Fruit fly (Drosophila melanogaster): ENCODE results near the gene CG13937.

The CG13937 gene

DNA sequence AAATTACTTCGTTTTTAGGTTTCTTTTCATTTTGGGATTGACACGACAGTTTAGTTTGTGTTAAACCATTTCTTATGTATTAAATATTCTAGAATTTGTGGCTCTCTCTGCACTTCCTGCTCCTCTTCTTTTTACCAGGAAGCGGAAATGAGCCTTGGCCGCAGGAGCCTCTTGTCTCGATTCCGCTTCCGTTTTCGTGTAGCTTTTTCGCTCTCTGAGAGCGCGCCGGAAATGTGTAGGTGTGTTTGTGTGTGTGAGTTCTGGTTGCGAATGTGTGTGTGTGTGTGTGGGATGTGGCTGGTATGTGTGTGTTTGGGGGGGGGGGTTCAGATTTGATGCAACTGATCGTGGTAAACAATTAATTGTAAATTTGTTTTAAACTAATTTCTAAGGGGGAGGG lies 23.3 kb downstream of the CG13937 start:
- TF ChIP-seq CG7101 (tag; optimal IDR thresholded peaks at IDR 0.05) (no peak), CG11617 (GFP tag; optimal IDR thresholded peaks at IDR 0.05) (peak; percentile 19)

DNA sequence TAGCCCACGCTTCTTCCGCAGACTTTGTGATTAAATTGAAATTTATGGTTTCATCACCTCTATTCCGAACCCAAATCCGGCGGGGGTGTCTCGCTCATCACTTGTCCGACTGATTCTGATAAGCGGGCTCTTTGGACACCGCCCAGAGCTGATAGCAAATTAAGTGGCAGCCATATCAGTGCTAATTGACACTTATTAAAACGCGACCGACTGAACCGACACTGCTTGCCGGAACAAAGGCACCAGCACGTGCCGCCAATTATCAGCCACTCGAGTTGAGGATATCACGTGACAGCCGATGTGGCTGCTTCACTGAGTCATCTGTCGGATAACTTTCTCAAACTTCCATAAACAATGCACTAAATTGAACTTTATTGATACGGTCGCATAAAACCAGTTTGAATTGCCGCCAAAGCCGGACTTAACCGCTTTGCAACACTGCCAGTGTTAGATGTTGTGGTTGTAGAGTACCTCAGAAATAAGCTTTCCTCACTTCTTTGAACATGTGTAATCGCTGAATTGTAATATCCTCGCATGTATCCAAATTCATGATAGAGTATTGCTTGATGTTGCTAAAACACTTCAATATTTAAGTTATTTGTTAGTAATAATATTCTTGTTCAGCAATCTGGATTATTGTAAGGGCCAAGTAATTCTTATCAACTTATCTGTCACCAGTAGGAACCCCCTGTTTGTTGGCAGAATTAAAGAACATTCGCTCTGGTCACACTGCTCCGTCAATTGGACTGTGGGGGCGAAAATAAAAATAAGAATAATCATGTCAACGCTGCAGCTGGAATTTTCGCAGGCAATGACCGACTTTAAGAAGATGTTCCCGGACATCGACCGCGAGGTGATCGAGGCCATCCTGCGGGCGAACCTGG lies 26.1 kb downstream of the CG13937 start, which contains the start of gene CG12024:
TSS of gene CG12024 (plus strand) at position 699 of the 884 bp plus-strand sequence.
- TF ChIP-seq bab1 (GFP tag; optimal IDR thresholded peaks at IDR 0.05) (peak; percentile 76), CG1620 (GFP tag; optimal IDR thresholded peaks at IDR 0.05) (peak; percentile 81), cic (GFP tag; optimal IDR thresholded peaks at IDR 0.05) (peak; percentile 37), CG7101 (tag; optimal IDR thresholded peaks at IDR 0.05) (peak; percentile 73), pad (GFP tag; optimal IDR thresholded peaks at IDR 0.05) (peak; percentile 67), Crg-1 (GFP tag; optimal IDR thresholded peaks at IDR 0.05) (peak; percentile 90), Clk (GFP tag; optimal IDR thresholded peaks at IDR 0.05) (peak; percentile 68), CG33017 (tag; optimal IDR thresholded peaks at IDR 0.05) (peak; percentile 25), CG11617 (GFP tag; optimal IDR thresholded peaks at IDR 0.05) (peak; percentile 66), CG5204 (GFP tag; optimal IDR thresholded peaks at IDR 0.05) (peak; percentile 85), CG14711 (tag; optimal IDR thresholded peaks at IDR 0.05) (peak; percentile 75), CG12768 (GFP tag; optimal IDR thresholded peaks at IDR 0.05) (peak; percentile 79), Mnt (GFP tag; optimal IDR thresholded peaks at IDR 0.05) (peak; percentile 64), kay (GFP tag; ENCODE audit: borderline replicate concordance) (peak; percentile 79), cnc (optimal IDR thresholded peaks at IDR 0.05) (no peak), ovo (GFP tag; optimal IDR thresholded peaks at IDR 0.05) (peak; percentile 49), Hr96 (GFP tag; optimal IDR thresholded peaks at IDR 0.05) (peak; percentile 81), toe (GFP tag; optimal IDR thresholded peaks at IDR 0.05) (peak; percentile 78), tj (GFP tag; optimal IDR thresholded peaks at IDR 0.05) (peak; percentile 52), CG7045 (GFP tag; optimal IDR thresholded peaks at IDR 0.05) (peak; percentile 63)

DNA sequence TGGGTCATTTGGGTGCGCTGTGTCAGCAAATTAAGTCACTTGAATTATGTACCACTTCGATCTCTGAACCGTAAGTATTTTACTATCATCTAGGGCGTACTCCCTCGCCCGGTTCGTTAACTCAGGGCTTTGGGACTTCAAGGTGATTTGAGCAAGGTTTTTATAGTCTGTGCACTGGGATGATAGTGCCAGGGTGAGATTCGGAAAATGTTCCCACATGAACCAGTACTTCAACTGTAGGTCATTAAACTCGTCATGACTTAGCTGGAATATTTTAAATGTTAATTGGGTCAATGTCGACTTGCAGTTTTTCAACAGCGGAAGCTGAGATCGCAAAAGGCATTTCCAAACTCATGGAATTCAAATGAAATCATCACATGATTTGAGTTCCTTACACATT lies 27.4 kb downstream of the CG13937 start, which contains the start of gene CNMa:
TSS of gene CNMa (minus strand) at position 101 of the 400 bp plus-strand sequence.
- TF ChIP-seq CG11617 (GFP tag; optimal IDR thresholded peaks at IDR 0.05) = no peak
- no peak for TF ChIP-seq pad (GFP tag; optimal IDR thresholded peaks at IDR 0.05)
- no peak for TF ChIP-seq CG7045 (GFP tag; optimal IDR thresholded peaks at IDR 0.05)
- no peak for TF ChIP-seq tj (GFP tag; optimal IDR thresholded peaks at IDR 0.05)
- no peak for TF ChIP-seq Crg-1 (GFP tag; optimal IDR thresholded peaks at IDR 0.05)
- TF ChIP-seq cic (GFP tag; optimal IDR thresholded peaks at IDR 0.05) = no peak
- TF ChIP-seq CG33017 (tag; optimal IDR thresholded peaks at IDR 0.05) = no peak
- no peak for TF ChIP-seq toe (GFP tag; optimal IDR thresholded peaks at IDR 0.05)
- TF ChIP-seq Mnt (GFP tag; optimal IDR thresholded peaks at IDR 0.05) = no peak
- TF ChIP-seq CG5204 (GFP tag; optimal IDR thresholded peaks at IDR 0.05) = no peak
- TF ChIP-seq cnc (optimal IDR thresholded peaks at IDR 0.05) = no peak
- no peak for TF ChIP-seq Hr96 (GFP tag; optimal IDR thresholded peaks at IDR 0.05)
- TF ChIP-seq CG12768 (GFP tag; optimal IDR thresholded peaks at IDR 0.05) = no peak
- no peak for TF ChIP-seq kay (GFP tag; ENCODE audit: borderline replicate concordance)
- TF ChIP-seq CG7101 (tag; optimal IDR thresholded peaks at IDR 0.05) = no peak
- TF ChIP-seq Clk (GFP tag; optimal IDR thresholded peaks at IDR 0.05) = no peak
- no peak for TF ChIP-seq CG14711 (tag; optimal IDR thresholded peaks at IDR 0.05)
- TF ChIP-seq bab1 (GFP tag; optimal IDR thresholded peaks at IDR 0.05) = no peak
- no peak for TF ChIP-seq ovo (GFP tag; optimal IDR thresholded peaks at IDR 0.05)
- no peak for TF ChIP-seq CG1620 (GFP tag; optimal IDR thresholded peaks at IDR 0.05)

DNA sequence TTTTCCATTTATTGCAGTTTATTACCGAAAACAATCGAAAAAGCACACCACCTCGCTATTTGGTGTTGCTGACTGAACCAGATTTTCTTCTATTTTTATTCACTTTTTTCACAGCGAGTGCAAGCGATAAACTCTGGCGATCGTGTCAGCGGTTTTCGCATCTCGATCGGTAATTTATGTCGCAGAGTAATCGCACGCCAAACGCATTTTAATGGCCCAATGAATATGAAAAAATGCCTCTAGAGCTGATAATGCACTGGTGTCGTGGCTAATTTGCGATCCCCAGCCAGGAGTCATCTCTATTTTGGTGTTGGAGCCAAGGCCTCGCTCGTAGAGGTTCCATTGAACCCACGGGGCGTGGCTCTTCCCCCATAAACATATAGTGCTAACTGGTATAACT lies 29.6 kb downstream of the CG13937 start:
- TF ChIP-seq CG11617 (GFP tag; optimal IDR thresholded peaks at IDR 0.05) (no peak), Crg-1 (GFP tag; optimal IDR thresholded peaks at IDR 0.05) (no peak), CG7045 (GFP tag; optimal IDR thresholded peaks at IDR 0.05) (no peak), cic (GFP tag; optimal IDR thresholded peaks at IDR 0.05) (no peak), tj (GFP tag; optimal IDR thresholded peaks at IDR 0.05) (no peak), CG12768 (GFP tag; optimal IDR thresholded peaks at IDR 0.05) (no peak), CG33017 (tag; optimal IDR thresholded peaks at IDR 0.05) (no peak), CG7101 (tag; optimal IDR thresholded peaks at IDR 0.05) (no peak), CG14711 (tag; optimal IDR thresholded peaks at IDR 0.05) (no peak), kay (GFP tag; ENCODE audit: borderline replicate concordance) (no peak), cnc (optimal IDR thresholded peaks at IDR 0.05) (no peak), Mnt (GFP tag; optimal IDR thresholded peaks at IDR 0.05) (no peak), bab1 (GFP tag; optimal IDR thresholded peaks at IDR 0.05) (no peak), ovo (GFP tag; optimal IDR thresholded peaks at IDR 0.05) (no peak), CG5204 (GFP tag; optimal IDR thresholded peaks at IDR 0.05) (no peak), Hr96 (GFP tag; optimal IDR thresholded peaks at IDR 0.05) (no peak)

DNA sequence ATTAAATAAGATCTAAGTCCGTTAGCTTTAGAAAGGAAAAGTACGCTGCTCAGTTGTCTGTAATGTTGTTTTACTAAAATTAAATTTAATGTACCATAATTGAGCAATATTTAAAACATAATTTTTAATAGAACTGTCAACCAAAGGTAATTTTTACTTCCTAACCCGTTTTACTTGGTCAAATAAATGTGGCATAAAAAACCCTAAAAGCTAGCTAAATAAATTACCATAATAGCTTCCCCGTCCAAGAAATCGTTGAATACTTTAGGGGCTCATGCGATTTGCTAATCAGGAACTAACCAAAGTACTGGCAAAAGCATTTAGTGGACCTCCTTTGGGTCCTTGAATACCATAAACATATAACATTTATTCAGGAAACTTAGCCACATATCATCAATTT lies 32.3 kb downstream of the CG13937 start:
- TF ChIP-seq Mnt (GFP tag; optimal IDR thresholded peaks at IDR 0.05) = no peak
- no peak for TF ChIP-seq CG1620 (GFP tag; optimal IDR thresholded peaks at IDR 0.05)
- TF ChIP-seq Hr96 (GFP tag; optimal IDR thresholded peaks at IDR 0.05) = no peak
- no peak for TF ChIP-seq ovo (GFP tag; optimal IDR thresholded peaks at IDR 0.05)
- TF ChIP-seq Clk (GFP tag; optimal IDR thresholded peaks at IDR 0.05) = no peak
- peak; percentile 5 for TF ChIP-seq kay (GFP tag; ENCODE audit: borderline replicate concordance)

DNA sequence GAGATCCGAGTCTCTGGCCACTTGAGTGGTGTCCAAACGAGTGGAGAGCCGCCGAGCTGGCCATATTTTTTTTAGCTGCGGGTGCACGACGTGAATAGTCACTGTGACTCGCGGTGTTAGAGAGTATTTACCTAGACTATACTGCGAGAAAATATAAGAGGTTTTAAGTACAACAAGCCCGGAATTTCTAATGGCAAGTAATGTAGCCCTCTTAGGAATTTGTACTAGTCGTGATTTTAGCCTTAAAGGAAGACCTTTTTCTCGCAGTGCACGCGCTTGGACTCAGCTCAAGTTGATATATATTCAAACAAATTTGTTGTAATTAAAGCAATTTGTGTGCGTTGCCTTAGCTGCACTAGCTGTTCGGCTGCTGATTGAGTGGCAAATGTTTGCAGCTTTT lies 38.2 kb downstream of the CG13937 start:
- no peak for TF ChIP-seq CG14711 (tag; optimal IDR thresholded peaks at IDR 0.05)
- TF ChIP-seq CG7045 (GFP tag; optimal IDR thresholded peaks at IDR 0.05) = no peak
- no peak for TF ChIP-seq CG7101 (tag; optimal IDR thresholded peaks at IDR 0.05)
- no peak for TF ChIP-seq pad (GFP tag; optimal IDR thresholded peaks at IDR 0.05)
- TF ChIP-seq Clk (GFP tag; optimal IDR thresholded peaks at IDR 0.05) = no peak
- TF ChIP-seq Mnt (GFP tag; optimal IDR thresholded peaks at IDR 0.05) = no peak
- no peak for TF ChIP-seq cic (GFP tag; optimal IDR thresholded peaks at IDR 0.05)
- no peak for TF ChIP-seq cnc (optimal IDR thresholded peaks at IDR 0.05)
- TF ChIP-seq Crg-1 (GFP tag; optimal IDR thresholded peaks at IDR 0.05) = no peak
- no peak for TF ChIP-seq CG1620 (GFP tag; optimal IDR thresholded peaks at IDR 0.05)
- no peak for TF ChIP-seq tj (GFP tag; optimal IDR thresholded peaks at IDR 0.05)
- TF ChIP-seq Hr96 (GFP tag; optimal IDR thresholded peaks at IDR 0.05) = no peak
- no peak for TF ChIP-seq kay (GFP tag; ENCODE audit: borderline replicate concordance)
- TF ChIP-seq CG33017 (tag; optimal IDR thresholded peaks at IDR 0.05) = no peak

Data from whole organism, adult.